Fruit fly (Drosophila melanogaster): ENCODE measurements around the gene Cpr30B.

dm6 chr2L:9565387-9565786 lies 22.7 kb downstream of the Cpr30B start, which contains the start of gene CG46468:
- TF ChIP-seq h (optimal IDR thresholded peaks at IDR 0.05) (no peak), psq (optimal IDR thresholded peaks at IDR 0.05) (no peak), ttk (optimal IDR thresholded peaks at IDR 0.05) (no peak)

Data from Kc167 (cell line).